Worm (Caenorhabditis elegans) whole organism, mixed stage, embryonic: ENCODE data around the gene phf-30.

Experiments used
- M03D4.4 ChIP-seq: sonication (generic microtip); optimal IDR thresholded peaks from 2 replicates; lab custom pipeline; 2017; ENCODE audit warnings: mild to moderate bottlenecking, missing genetic modification characterization, missing compliant biosample characterization
- blmp-1 ChIP-seq: fragments of 150-350 bp; optimal IDR thresholded peaks from 2 replicates; lab custom pipeline; 2014; ENCODE audit warnings: missing biosample characterization, missing genetic modification characterization
- ceh-39 ChIP-seq: fragments of 150-350 bp; optimal IDR thresholded peaks from 2 replicates; lab custom pipeline; 2014; ENCODE audit warnings: missing biosample characterization, missing genetic modification characterization
- ceh-43 ChIP-seq: fragments of 200-800 bp; sonication (Bioruptor generic); optimal IDR thresholded peaks from 2 replicates; lab custom pipeline; 2018; ENCODE audit warnings: mild to moderate bottlenecking, missing genetic modification characterization, moderate library complexity, missing compliant biosample characterization
- ceh-83 ChIP-seq: fragments of 200-800 bp; sonication (Bioruptor generic); optimal IDR thresholded peaks from 2 replicates; lab custom pipeline; 2018; ENCODE audit warnings: mild to moderate bottlenecking, missing genetic modification characterization, missing compliant biosample characterization
- ces-1 ChIP-seq: fragments of 150-350 bp; optimal IDR thresholded peaks from 2 replicates; lab custom pipeline; 2014; ENCODE audit warnings: missing biosample characterization, missing genetic modification reagents, missing genetic modification characterization
- cnd-1 ChIP-seq: fragments of 200-800 bp; sonication (Bioruptor generic); optimal IDR thresholded peaks from 2 replicates; lab custom pipeline; 2018; ENCODE audit warnings: mild to moderate bottlenecking, missing genetic modification characterization, missing compliant biosample characterization
- drap-1 ChIP-seq: fragments of 200-800 bp; sonication (Bioruptor generic); optimal IDR thresholded peaks from 3 replicates; lab custom pipeline; 2018; ENCODE audit warnings: mild to moderate bottlenecking, missing genetic modification characterization, missing compliant biosample characterization
- elt-1 ChIP-seq: sonication (generic microtip); optimal IDR thresholded peaks from 2 replicates; lab custom pipeline; 2017; ENCODE audit warnings: missing genetic modification characterization, mild to moderate bottlenecking, missing compliant biosample characterization, antibody characterized with exemption, moderate library complexity, borderline replicate concordance; ENCODE audit not compliant: insufficient read depth
- elt-3 ChIP-seq: fragments of 150-350 bp; optimal IDR thresholded peaks from 2 replicates; lab custom pipeline; 2014; ENCODE audit warnings: missing biosample characterization, missing genetic modification characterization
- flh-1 ChIP-seq: fragments of 200-800 bp; sonication (Bioruptor generic); optimal IDR thresholded peaks from 2 replicates; lab custom pipeline; 2018; ENCODE audit warnings: mild to moderate bottlenecking, missing genetic modification characterization, moderate library complexity, missing compliant biosample characterization
- ham-2 ChIP-seq: fragments of 200-800 bp; sonication (Bioruptor generic); optimal IDR thresholded peaks from 2 replicates; lab custom pipeline; 2018; ENCODE audit warnings: mild to moderate bottlenecking, missing genetic modification characterization, missing compliant biosample characterization
- hlh-1 ChIP-seq: fragments of 150-350 bp; optimal IDR thresholded peaks from 2 replicates; lab custom pipeline; 2014; ENCODE audit warnings: missing biosample characterization, missing genetic modification reagents, missing genetic modification characterization
- lin-32 ChIP-seq: fragments of 200-800 bp; sonication (Bioruptor generic); optimal IDR thresholded peaks from 2 replicates; lab custom pipeline; 2018; ENCODE audit warnings: mild to moderate bottlenecking, missing genetic modification characterization, missing compliant biosample characterization
- lsy-2 ChIP-seq: fragments of 150-350 bp; optimal IDR thresholded peaks from 2 replicates; lab custom pipeline; 2014; ENCODE audit warnings: missing biosample characterization, missing genetic modification characterization
- mab-5 ChIP-seq: fragments of 150-350 bp; optimal IDR thresholded peaks from 2 replicates; lab custom pipeline; 2014; ENCODE audit warnings: missing biosample characterization, missing genetic modification characterization
- mls-2 ChIP-seq: sonication (generic microtip); optimal IDR thresholded peaks from 2 replicates; lab custom pipeline; 2016; ENCODE audit warnings: mild to moderate bottlenecking, missing genetic modification characterization, moderate library complexity, missing compliant biosample characterization
- nhr-12 ChIP-seq: fragments of 150-350 bp; optimal IDR thresholded peaks from 2 replicates; lab custom pipeline; 2014; ENCODE audit warnings: missing biosample characterization, missing genetic modification characterization
- nhr-237 ChIP-seq: fragments of 150-350 bp; optimal IDR thresholded peaks from 2 replicates; lab custom pipeline; 2014; ENCODE audit warnings: missing biosample characterization, missing genetic modification characterization
- nhr-76 ChIP-seq: sonication (generic microtip); optimal IDR thresholded peaks from 2 replicates; lab custom pipeline; 2017; ENCODE audit warnings: missing biosample characterization, missing genetic modification characterization
- pha-4 ChIP-seq: fragments of 150-350 bp; optimal IDR thresholded peaks from 2 replicates; lab custom pipeline; 2018; ENCODE audit warnings: missing biosample characterization, missing genetic modification reagents, missing genetic modification characterization
- sem-2 ChIP-seq: fragments of 200-800 bp; sonication (Bioruptor generic); optimal IDR thresholded peaks from 2 replicates; lab custom pipeline; 2018; ENCODE audit warnings: mild to moderate bottlenecking, missing genetic modification characterization, missing compliant biosample characterization
- snpc-4 ChIP-seq: fragments of 150-350 bp; optimal IDR thresholded peaks from 2 replicates; lab custom pipeline; 2014; ENCODE audit warnings: missing biosample characterization, missing genetic modification characterization
- sptf-1 ChIP-seq: sonication (generic microtip); optimal IDR thresholded peaks from 2 replicates; lab custom pipeline; 2017; ENCODE audit warnings: mild to moderate bottlenecking, missing genetic modification characterization, moderate library complexity, missing compliant biosample characterization
- tbx-8 ChIP-seq: fragments of 200-800 bp; sonication (Bioruptor generic); optimal IDR thresholded peaks from 2 replicates; lab custom pipeline; 2018; ENCODE audit warnings: mild to moderate bottlenecking, missing genetic modification characterization, moderate library complexity, missing compliant biosample characterization
- unc-120 ChIP-seq: sonication (generic microtip); optimal IDR thresholded peaks from 2 replicates; lab custom pipeline; 2017; ENCODE audit warnings: missing genetic modification characterization, missing compliant biosample characterization; ENCODE audit not compliant: poor library complexity, severe bottlenecking

The phf-30 gene

ce11 chrV:8468740-8469139, at the start of gene phf-30:
Gene phf-30 (plus strand): TSS chrV:8469040.
- TF ChIP-seq pha-4 (tag; lab: Kevin White, UChicago) (no peak), nhr-76 (tag; lab: Kevin White, UChicago) (no peak)

- TF ChIP-seq elt-3 (tag; lab: Kevin White, UChicago) (no peak), M03D4.4 (tag; lab: Kevin White, UChicago) (no peak), ceh-43 (GFP tag; lab: Kevin White, UChicago) (no peak), nhr-237 (tag; lab: Kevin White, UChicago) (no peak), ceh-83 (no peak), mls-2 (tag; lab: Kevin White, UChicago) (no peak), sem-2 (no peak), ces-1 (GFP tag; lab: Kevin White, UChicago) (no peak), unc-120 (tag; lab: Kevin White, UChicago) (no peak), sptf-1 (tag; lab: Kevin White, UChicago) (no peak), lin-32 (GFP tag; lab: Kevin White, UChicago) (no peak), flh-1 (no peak)
These were observed 43.7 kb upstream of the phf-30 start for ce11 chrV:8424840-8425814.

ce11 chrV:8426210-8426609, 42.6 kb upstream of the phf-30 start:
- TF ChIP-seq ceh-39 (tag; lab: Kevin White, UChicago) = no peak
- TF ChIP-seq cnd-1 = no peak
- TF ChIP-seq ham-2 (GFP tag; lab: Kevin White, UChicago) = no peak
- TF ChIP-seq ces-1 (GFP tag; lab: Kevin White, UChicago) = peak; percentile 56
- peak; percentile 5 for TF ChIP-seq pha-4 (tag; lab: Kevin White, UChicago)
- TF ChIP-seq blmp-1 (tag; lab: Kevin White, UChicago) = no peak
- no peak for TF ChIP-seq nhr-237 (tag; lab: Kevin White, UChicago)

- TF ChIP-seq hlh-1 = no peak
- TF ChIP-seq mab-5 = no peak
- no peak for TF ChIP-seq tbx-8 (GFP tag; lab: Kevin White, UChicago)
- no peak for TF ChIP-seq sptf-1 (tag; lab: Kevin White, UChicago)
- TF ChIP-seq, all 35 proteins: peak for 0
These were observed 41.9 kb upstream of the phf-30 start for ce11 chrV:8426741-8427457.

- TF ChIP-seq unc-120 (tag; lab: Kevin White, UChicago) (peak; percentile 2), ces-1 (GFP tag; lab: Kevin White, UChicago) (peak; percentile 78), lsy-2 (peak; percentile 3), drap-1 (GFP tag; lab: Kevin White, UChicago) (no peak)
These were observed 40.0 kb upstream of the phf-30 start for ce11 chrV:8428585-8429414.

- TF ChIP-seq unc-120 (tag; lab: Kevin White, UChicago) = no peak
- TF ChIP-seq ceh-43 (GFP tag; lab: Kevin White, UChicago) = no peak
- no peak for TF ChIP-seq nhr-12 (tag; lab: Kevin White, UChicago)
- TF ChIP-seq pha-4 (tag; lab: Kevin White, UChicago) = no peak
- TF ChIP-seq elt-1 (tag; lab: Kevin White, UChicago) = no peak
- no peak for TF ChIP-seq snpc-4 (tag; lab: Kevin White, UChicago)
- TF ChIP-seq ceh-39 (tag; lab: Kevin White, UChicago) = no peak
- no peak for TF ChIP-seq drap-1 (GFP tag; lab: Kevin White, UChicago)
- TF ChIP-seq blmp-1 (tag; lab: Kevin White, UChicago) = no peak
- TF ChIP-seq mls-2 (tag; lab: Kevin White, UChicago) = no peak
- TF ChIP-seq, all 35 proteins: peak for 0
These were observed 34.4 kb upstream of the phf-30 start for ce11 chrV:8434400-8434827.
